Fruit fly (Drosophila melanogaster): ENCODE measurements around the gene msl-1.

msl-1 gene

DNA sequence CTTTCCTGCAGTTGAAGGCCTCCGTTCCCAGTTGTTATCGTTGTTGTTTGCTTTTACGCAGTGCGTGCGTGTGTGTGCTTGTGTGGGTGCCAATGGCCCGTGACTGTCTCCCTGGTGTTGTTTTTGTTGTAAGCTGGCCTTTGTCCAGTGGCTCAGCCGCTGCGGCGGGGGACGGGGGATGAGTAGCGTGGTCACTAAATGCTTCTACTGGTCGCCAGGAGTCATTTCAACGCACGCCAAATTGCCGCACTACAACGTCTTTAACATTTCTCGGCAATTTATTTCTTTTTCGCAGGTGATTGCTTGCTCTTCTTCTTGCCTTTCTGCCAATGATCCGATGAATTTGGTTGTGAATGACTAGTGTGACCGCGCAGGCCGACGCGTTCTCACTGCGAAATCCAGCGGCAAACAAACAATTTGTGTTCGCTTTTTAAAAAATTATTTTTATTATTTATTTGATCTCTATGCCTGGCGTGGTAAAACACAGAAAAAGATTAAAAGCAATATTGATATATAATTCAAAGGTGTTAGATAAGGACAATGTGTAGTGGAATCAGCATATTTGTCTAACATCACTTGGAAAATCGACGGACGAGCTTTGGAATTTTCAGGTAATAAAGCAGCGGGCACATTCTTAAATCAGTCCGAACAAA, 19.8 kb upstream of the msl-1 start, which contains the start of the genes Faf2 and Grip71 (continued):
- TF ChIP-seq pzg (GFP tag; optimal IDR thresholded peaks at IDR 0.05) (peak; percentile 83), CG4282 (GFP tag; optimal IDR thresholded peaks at IDR 0.05) (peak; percentile 14), CG9609 (GFP tag; optimal IDR thresholded peaks at IDR 0.05) (peak; percentile 83), C15 (GFP tag; IDR thresholded peaks at IDR 0.05) (peak; percentile 85; the same call in 2 of the 3 replicates), H15 (GFP tag; IDR thresholded peaks at IDR 0.05) (peak; percentile 94), Doc2 (GFP tag; IDR thresholded peaks at IDR 0.05) (peak; percentile 90), shn (GFP tag; optimal IDR thresholded peaks at IDR 0.05) (peak; percentile 78), CG30403 (GFP tag; optimal IDR thresholded peaks at IDR 0.05) (peak; percentile 96), phol (tag; optimal IDR thresholded peaks at IDR 0.05) (peak; percentile 96), ttk (GFP tag; IDR thresholded peaks at IDR 0.05) (peak; percentile 96), Abd-B (GFP tag; optimal IDR thresholded peaks at IDR 0.05) (peak; percentile 98), usp (GFP tag; optimal IDR thresholded peaks at IDR 0.05) (no peak), gce (GFP tag; IDR thresholded peaks at IDR 0.05) (peak; percentile 69; the same call in 1 of the 3 replicates), CrebB (tag; optimal IDR thresholded peaks at IDR 0.05) (peak; percentile 63), repo (GFP tag; optimal IDR thresholded peaks at IDR 0.05) (peak; percentile 59), ind (GFP tag; optimal IDR thresholded peaks at IDR 0.05) (peak; percentile 95), cad (GFP tag; optimal IDR thresholded peaks at IDR 0.05) (no peak), jigr1 (GFP tag; IDR thresholded peaks at IDR 0.05) (peak; percentile 86), nau (GFP tag; optimal IDR thresholded peaks at IDR 0.05) (peak; percentile 19), CG10959 (GFP tag; IDR thresholded peaks at IDR 0.05) (peak; percentile 92), CG8290 (GFP tag; optimal IDR thresholded peaks at IDR 0.05) (peak; percentile 79), CG8290 (tag; optimal IDR thresholded peaks at IDR 0.05) (peak; percentile 15 to 72), Max (GFP tag; optimal IDR thresholded peaks at IDR 0.05) (peak; percentile 79), ftz-f1 (GFP tag; optimal IDR thresholded peaks at IDR 0.05) (peak; percentile 59), CG33213 (GFP tag; optimal IDR thresholded peaks at IDR 0.05) (peak; percentile 73), tna (GFP tag; IDR thresholded peaks at IDR 0.05; ENCODE audit: partially characterized antibody) (no peak), Sox102F (GFP tag; optimal IDR thresholded peaks at IDR 0.05) (peak; percentile 93), HLH54F (GFP tag; optimal IDR thresholded peaks at IDR 0.05) (peak; percentile 91), CG10462 (GFP tag; optimal IDR thresholded peaks at IDR 0.05) (peak; percentile 67), CG1233 (GFP tag; optimal IDR thresholded peaks at IDR 0.05) (peak; percentile 78), CG16779 (GFP tag; IDR thresholded peaks at IDR 0.05) (peak; percentile 83; the same call in 1 of the 2 replicates), inv (GFP tag; IDR thresholded peaks at IDR 0.05; ENCODE audit: partially characterized antibody) (no peak; the same call in 1 of the 2 replicates), CG17328 (GFP tag; IDR thresholded peaks at IDR 0.05) (peak; percentile 91), gfzf (GFP tag; optimal IDR thresholded peaks at IDR 0.05) (peak; percentile 86), CG15073 (GFP tag; optimal IDR thresholded peaks at IDR 0.05) (peak; percentile 99), br (optimal IDR thresholded peaks at IDR 0.05) (no peak), sd (tag; optimal IDR thresholded peaks at IDR 0.05) (peak; percentile 83), CG4617 (GFP tag; optimal IDR thresholded peaks at IDR 0.05; ENCODE audit: borderline replicate concordance) (peak; percentile 82), HmgZ (tag; optimal IDR thresholded peaks at IDR 0.05) (peak; percentile 94), gem (tag; optimal IDR thresholded peaks at IDR 0.05) (peak; percentile 96), zfh2 (GFP tag; optimal IDR thresholded peaks at IDR 0.05) (peak; percentile 90), gsb (GFP tag; IDR thresholded peaks at IDR 0.05) (peak; percentile 88), BtbVII (GFP tag; optimal IDR thresholded peaks at IDR 0.05) (peak; percentile 15), Dbx (GFP tag; IDR thresholded peaks at IDR 0.05) (peak; percentile 95), wor (GFP tag; IDR thresholded peaks at IDR 0.05) (peak; percentile 90), Myb (GFP tag; optimal IDR thresholded peaks at IDR 0.05) (peak; percentile 66), zen2 (GFP tag; IDR thresholded peaks at IDR 0.05; ENCODE audit: partially characterized antibody) (no peak), cas (GFP tag; IDR thresholded peaks at IDR 0.05) (peak; percentile 79; the same call in 1 of the 2 replicates), bcd (GFP tag; optimal IDR thresholded peaks at IDR 0.05) (peak; percentile 94), CG2202 (tag; optimal IDR thresholded peaks at IDR 0.05) (peak; percentile 73), CG9797 (GFP tag; optimal IDR thresholded peaks at IDR 0.05) (peak; percentile 98)
